Fruit fly (Drosophila melanogaster) whole organism, embryonic: ENCODE measurements around the gene CG31219.
A peak's percentile ranks its signal among the peaks of the same experiment; 100 is the strongest.

Experiments used
- B-H2 ChIP-seq: fragments of 200-800 bp; sonication (Bioruptor generic); optimal IDR thresholded peaks from 2 replicates; lab custom pipeline; 2018; ENCODE audit warnings: missing biosample characterization, mild to moderate bottlenecking, missing genetic modification characterization
- Bdp1 ChIP-seq: fragments of 200-800 bp; sonication (Bioruptor generic); optimal IDR thresholded peaks from 3 replicates; lab custom pipeline; 2016; ENCODE audit warnings: missing biosample characterization, missing genetic modification characterization
- Bteb2 ChIP-seq: fragments of 200-800 bp; sonication (Bioruptor generic); optimal IDR thresholded peaks from 2 replicates; lab custom pipeline; 2016; ENCODE audit warnings: missing biosample characterization, missing genetic modification characterization
- CG11093 ChIP-seq: fragments of 200-800 bp; sonication (Bioruptor generic); IDR thresholded peaks from 3 replicates; pipeline ENCODE4 v1.3.6; 2022; ENCODE audit warnings: missing biosample characterization, missing genetic modification characterization
- CG12391 ChIP-seq: fragments of 200-800 bp; sonication (Bioruptor generic); optimal IDR thresholded peaks from 3 replicates; lab custom pipeline; 2018; ENCODE audit warnings: missing biosample characterization, mild to moderate bottlenecking, missing genetic modification characterization, moderate library complexity
- CG12659 ChIP-seq: fragments of 200-800 bp; sonication (Bioruptor generic); optimal IDR thresholded peaks from 3 replicates; lab custom pipeline; 2017; ENCODE audit warnings: mild to moderate bottlenecking, missing biosample characterization, missing genetic modification reagents, missing genetic modification characterization
- CG13287 ChIP-seq: fragments of 200-800 bp; sonication (Bioruptor generic); IDR thresholded peaks from 2 replicates; pipeline ENCODE4 v1.3.6; 2022; ENCODE audit warnings: missing biosample characterization, missing genetic modification characterization; ENCODE audit not compliant: partially characterized antibody
- CG15601 ChIP-seq: fragments of 200-800 bp; sonication (Bioruptor generic); optimal IDR thresholded peaks from 3 replicates; lab custom pipeline; 2019; ENCODE audit warnings: missing biosample characterization, mild to moderate bottlenecking, missing genetic modification characterization, moderate library complexity
- CG17361 ChIP-seq: fragments of 200-800 bp; sonication (Bioruptor generic); IDR thresholded peaks from 3 replicates; pipeline ENCODE4 v1.3.6; 2022; ENCODE audit warnings: missing biosample characterization, missing genetic modification characterization
- CG17568 ChIP-seq: fragments of 200-800 bp; sonication (Bioruptor generic); optimal IDR thresholded peaks from 2 replicates; lab custom pipeline; 2018; ENCODE audit warnings: missing biosample characterization, mild to moderate bottlenecking, missing genetic modification characterization, moderate library complexity
- CG18619 ChIP-seq: fragments of 200-800 bp; sonication (Bioruptor generic); optimal IDR thresholded peaks from 3 replicates; lab custom pipeline; 2017; ENCODE audit warnings: missing biosample characterization, mild to moderate bottlenecking, missing genetic modification characterization
- CG32532 ChIP-seq: fragments of 200-800 bp; sonication (Bioruptor generic); IDR thresholded peaks from 2 replicates; pipeline ENCODE4 v1.3.6; 2022; ENCODE audit warnings: missing biosample characterization, missing genetic modification characterization
- CG6683 ChIP-seq: fragments of 200-800 bp; sonication (Bioruptor generic); optimal IDR thresholded peaks from 2 replicates; lab custom pipeline; 2017; ENCODE audit warnings: missing biosample characterization, mild to moderate bottlenecking, missing genetic modification characterization, missing genetic modification reagents
- CG7987 ChIP-seq: fragments of 200-800 bp; sonication (Bioruptor generic); optimal IDR thresholded peaks from 2 replicates; lab custom pipeline; 2018; ENCODE audit warnings: missing biosample characterization, mild to moderate bottlenecking, missing genetic modification characterization, moderate library complexity
- CG9932 ChIP-seq: fragments of 200-800 bp; sonication (Bioruptor generic); IDR thresholded peaks from 2 replicates; pipeline ENCODE4 v1.3.6; 2022; ENCODE audit warnings: missing biosample characterization, missing genetic modification characterization
- D19A ChIP-seq: fragments of 200-800 bp; optimal IDR thresholded peaks from 3 replicates; lab custom pipeline; 2019; ENCODE audit warnings: missing biosample characterization, mild to moderate bottlenecking, missing genetic modification characterization, moderate library complexity
- Dip2 ChIP-seq: fragments of 200-800 bp; sonication (Bioruptor generic); IDR thresholded peaks from 2 replicates; pipeline ENCODE4 v1.3.6; 2022; ENCODE audit warnings: missing biosample characterization, missing genetic modification characterization
- Doc3 ChIP-seq: fragments of 200-800 bp; sonication (Bioruptor generic); IDR thresholded peaks from 3 replicates; pipeline ENCODE4 v1.3.6; 2022; ENCODE audit warnings: missing biosample characterization, missing genetic modification characterization; ENCODE audit not compliant: partially characterized antibody
- Ets65A ChIP-seq: fragments of 200-800 bp; sonication (Bioruptor generic); peaks from one replicate; lab custom pipeline; 2016; ENCODE audit warnings: missing biosample characterization, missing genetic modification characterization
- Fer1 ChIP-seq: fragments of 200-800 bp; sonication (Bioruptor generic); optimal IDR thresholded peaks from 2 replicates; lab custom pipeline; 2017; ENCODE audit warnings: missing biosample characterization, mild to moderate bottlenecking, missing genetic modification characterization
- Hr39 ChIP-seq: fragments of >200 bp; optimal IDR thresholded peaks from 2 replicates; lab custom pipeline; 2017
- Hr78 ChIP-seq, 2 experiments: fragments of 200-800 bp in 1 of 2; fragments of >200 bp in 1 of 2; sonication (Bioruptor generic) in 1 of 2; optimal IDR thresholded peaks; 2 replicates each; lab custom pipeline; 2017 to 2019; ENCODE audit warnings: missing biosample characterization in 2 of 2, missing genetic modification characterization in 2 of 2, mild to moderate bottlenecking in 1 of 2, moderate library complexity in 1 of 2
- Lhr ChIP-seq: fragments of 200-800 bp; sonication (Bioruptor generic); optimal IDR thresholded peaks from 3 replicates; lab custom pipeline; 2017; ENCODE audit warnings: mild to moderate bottlenecking, missing biosample characterization, missing genetic modification reagents, missing genetic modification characterization
- Lim3 ChIP-seq: fragments of 200-800 bp; sonication (Bioruptor generic); IDR thresholded peaks from 2 replicates; pipeline ENCODE4 v1.3.6; 2022; ENCODE audit warnings: missing biosample characterization, missing genetic modification characterization
- Mrtf ChIP-seq: fragments of 200-800 bp; sonication (Bioruptor generic); IDR thresholded peaks from 3 replicates; pipeline ENCODE4 v1.3.6; 2022; ENCODE audit warnings: missing biosample characterization, missing genetic modification characterization
- Sox100B ChIP-seq: fragments of 200-800 bp; sonication (Bioruptor generic); optimal IDR thresholded peaks from 3 replicates; lab custom pipeline; 2018; ENCODE audit warnings: missing biosample characterization, mild to moderate bottlenecking, missing genetic modification characterization
- Tbp ChIP-seq: fragments of >200 bp; optimal IDR thresholded peaks from 2 replicates; lab custom pipeline; 2018; ENCODE audit warnings: missing biosample characterization, missing genetic modification characterization
- bab2 ChIP-seq: fragments of 200-800 bp; sonication (Bioruptor generic); optimal IDR thresholded peaks from 2 replicates; lab custom pipeline; 2016; ENCODE audit warnings: missing biosample characterization, missing genetic modification characterization
- bigmax ChIP-seq: fragments of 200-800 bp; sonication (Bioruptor generic); optimal IDR thresholded peaks from 2 replicates; lab custom pipeline; 2018; ENCODE audit warnings: missing biosample characterization, mild to moderate bottlenecking, missing genetic modification characterization
- cato ChIP-seq: fragments of 200-800 bp; sonication (Bioruptor generic); optimal IDR thresholded peaks from 2 replicates; lab custom pipeline; 2016; ENCODE audit warnings: missing biosample characterization, missing genetic modification characterization, borderline replicate concordance
- chm ChIP-seq: fragments of 200-800 bp; sonication (Bioruptor generic); IDR thresholded peaks from 2 replicates; pipeline ENCODE4 v1.3.6; 2022; ENCODE audit warnings: missing biosample characterization, missing genetic modification characterization
- dmrt11E ChIP-seq: fragments of 200-800 bp; sonication (Bioruptor generic); optimal IDR thresholded peaks from 3 replicates; lab custom pipeline; 2018; ENCODE audit warnings: missing biosample characterization, mild to moderate bottlenecking, missing genetic modification characterization, moderate library complexity
- en ChIP-seq: fragments of 200-800 bp; sonication (Bioruptor generic); optimal IDR thresholded peaks from 2 replicates; lab custom pipeline; 2016; ENCODE audit warnings: missing biosample characterization, missing genetic modification characterization
- ham ChIP-seq: fragments of 200-800 bp; sonication (Bioruptor generic); IDR thresholded peaks from 2 replicates; pipeline ENCODE4 v1.3.6; 2022; ENCODE audit warnings: missing biosample characterization, missing genetic modification characterization
- kni ChIP-seq: fragments of 200-800 bp; sonication (Bioruptor generic); optimal IDR thresholded peaks from 3 replicates; lab custom pipeline; 2017; ENCODE audit warnings: mild to moderate bottlenecking, missing biosample characterization, missing genetic modification reagents, missing genetic modification characterization
- otp ChIP-seq: fragments of 200-800 bp; sonication (Bioruptor generic); IDR thresholded peaks from 3 replicates; pipeline ENCODE4, ENCODE4 v1.3.6; 2022; ENCODE audit warnings: missing biosample characterization, missing genetic modification characterization
- pan ChIP-seq, 4 experiments: fragments of >200 bp in 3 of 4; fragments of 200-800 bp in 1 of 4; sonication (Bioruptor generic) in 1 of 4; optimal IDR thresholded peaks in 3 of 4; IDR thresholded peaks in 1 of 4; 2 replicates each; pipeline versions ENCODE4 v1.3.6 to Lab custom; 2017 to 2022; ENCODE audit warnings: missing biosample characterization in 2 of 4, missing genetic modification characterization in 2 of 4, mixed read lengths in 1 of 4
- pb ChIP-seq: fragments of 200-800 bp; sonication (Bioruptor generic); optimal IDR thresholded peaks from 3 replicates; lab custom pipeline; 2016; ENCODE audit warnings: missing biosample characterization, missing genetic modification characterization
- row ChIP-seq: fragments of 200-800 bp; sonication (Bioruptor generic); IDR thresholded peaks from 3 replicates; pipeline ENCODE4 v1.3.6; 2022; ENCODE audit warnings: missing biosample characterization, missing genetic modification characterization
- salm ChIP-seq: fragments of 200-800 bp; sonication (Bioruptor generic); optimal IDR thresholded peaks from 2 replicates; lab custom pipeline; 2018; ENCODE audit warnings: missing biosample characterization, mild to moderate bottlenecking, missing genetic modification characterization
- schlank ChIP-seq: fragments of 200-800 bp; sonication (Bioruptor generic); optimal IDR thresholded peaks from 2 replicates; lab custom pipeline; 2018; ENCODE audit warnings: missing biosample characterization, mild to moderate bottlenecking, missing genetic modification characterization
- sima ChIP-seq: fragments of 200-800 bp; sonication (Bioruptor generic); optimal IDR thresholded peaks from 2 replicates; lab custom pipeline; 2016; ENCODE audit warnings: missing biosample characterization, missing genetic modification characterization
- slou ChIP-seq: fragments of 200-800 bp; sonication (Bioruptor generic); optimal IDR thresholded peaks from 3 replicates; lab custom pipeline; 2016; ENCODE audit warnings: missing biosample characterization, missing genetic modification characterization
- slp2 ChIP-seq: fragments of 200-800 bp; sonication (Bioruptor generic); optimal IDR thresholded peaks from 2 replicates; lab custom pipeline; 2016; ENCODE audit warnings: missing biosample characterization, missing genetic modification characterization
- sna ChIP-seq: fragments of 200-800 bp; sonication (Bioruptor generic); IDR thresholded peaks from 2 replicates; pipeline ENCODE4 v1.3.6; 2022; ENCODE audit warnings: missing biosample characterization, missing genetic modification characterization; ENCODE audit not compliant: partially characterized antibody
- trem ChIP-seq: fragments of 200-800 bp; optimal IDR thresholded peaks from 3 replicates; lab custom pipeline; 2019; ENCODE audit warnings: missing biosample characterization, mild to moderate bottlenecking, missing genetic modification characterization, moderate library complexity
- trh ChIP-seq: fragments of 200-800 bp; sonication (Bioruptor generic); optimal IDR thresholded peaks from 2 replicates; lab custom pipeline; 2016; ENCODE audit warnings: missing biosample characterization, missing genetic modification characterization
- unc-4 ChIP-seq: fragments of 200-800 bp; sonication (Bioruptor generic); IDR thresholded peaks from 2 replicates; pipeline ENCODE4 v1.3.6; 2022; ENCODE audit warnings: missing biosample characterization, missing genetic modification characterization; ENCODE audit not compliant: partially characterized antibody
- wdn ChIP-seq: fragments of 200-800 bp; sonication (Bioruptor generic); IDR thresholded peaks from 2 replicates; pipeline ENCODE4 v1.3.6; 2022; ENCODE audit warnings: missing biosample characterization, missing genetic modification characterization
- wor ChIP-seq: fragments of 200-800 bp; sonication (Bioruptor generic); IDR thresholded peaks from 2 replicates; pipeline ENCODE4 v1.3.6; 2022; ENCODE audit warnings: missing biosample characterization, missing genetic modification characterization
- zfh2 ChIP-seq: fragments of 200-800 bp; sonication (Bioruptor generic); optimal IDR thresholded peaks from 2 replicates; lab custom pipeline; 2016; ENCODE audit warnings: missing biosample characterization, missing genetic modification characterization

The CG31219 gene

DNA sequence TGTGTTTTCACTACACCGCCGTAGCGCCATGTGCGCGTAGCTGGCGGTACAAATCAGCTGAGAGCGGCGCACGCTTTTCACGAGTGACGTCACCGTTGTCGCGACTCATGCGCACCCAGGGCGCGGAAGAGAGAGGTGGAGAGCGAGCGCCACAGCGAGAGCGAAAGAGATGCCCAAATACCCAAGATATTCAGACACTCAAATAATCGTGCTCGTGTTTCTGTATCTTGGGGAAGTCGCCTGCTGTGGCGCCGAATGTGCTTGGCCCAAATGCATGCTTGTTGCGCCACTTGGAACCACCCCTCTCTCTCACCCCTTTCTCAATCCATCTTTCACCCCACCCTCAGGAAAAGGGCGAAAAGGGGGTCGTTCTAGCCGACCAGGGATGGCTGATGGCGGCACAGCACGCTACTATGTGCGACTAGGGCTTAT is 18.1 kb upstream of the CG31219 start, which contains the start of gene CG6231 (continued):
- TF ChIP-seq Doc3 (peak; percentile 19; the same call in 1 of the 3 replicates), wor (GFP tag; lab: Robert Waterston, UW) (no peak), pan (optimal IDR thresholded peaks at IDR 0.05; lab: Kevin White, UChicago) (no peak), pan (GFP tag; optimal IDR thresholded peaks at IDR 0.05 in 1 of 2, IDR thresholded peaks at IDR 0.05 in 1 of 2) (no peak), Fer1 (GFP tag; lab: Kevin White, UChicago) (peak; percentile 30), CG13287 (GFP tag; lab: Robert Waterston, UW) (peak; percentile 62), CG12659 (GFP tag; lab: Kevin White, UChicago) (no peak), CG7987 (GFP tag; lab: Kevin White, UChicago) (no peak), Lim3 (GFP tag; lab: Robert Waterston, UW) (no peak), Sox100B (GFP tag; lab: Kevin White, UChicago) (no peak), Tbp (GFP tag; lab: Kevin White, UChicago) (no peak), sima (no peak), CG12391 (tag; lab: Kevin White, UChicago) (no peak), trem (no peak), otp (GFP tag; lab: Robert Waterston, UW) (no peak), trh (no peak), slou (GFP tag; lab: Kevin White, UChicago) (no peak), Hr78 (GFP tag; optimal IDR thresholded peaks at IDR 0.05; lab: Kevin White, UChicago) (no peak), CG17568 (GFP tag; lab: Kevin White, UChicago) (no peak), kni (no peak), CG32532 (GFP tag; lab: Robert Waterston, UW) (peak; percentile 27; the same call in 1 of the 2 replicates), CG17361 (GFP tag; lab: Robert Waterston, UW) (no peak), sna (peak; percentile 65), Lhr (no peak), B-H2 (GFP tag; lab: Kevin White, UChicago) (no peak), Hr39 (lab: Kevin White, UChicago) (no peak), Ets65A (GFP tag; lab: Kevin White, UChicago) (no peak), Mrtf (GFP tag; lab: Robert Waterston, UW) (no peak), ham (no peak), CG6683 (GFP tag; lab: Kevin White, UChicago) (no peak), CG18619 (GFP tag; lab: Kevin White, UChicago) (no peak), CG11093 (GFP tag; lab: Robert Waterston, UW) (no peak), bab2 (GFP tag; lab: Kevin White, UChicago) (no peak), dmrt11E (no peak), D19A (tag; lab: Kevin White, UChicago) (no peak), zfh2 (no peak), Bteb2 (GFP tag; lab: Kevin White, UChicago) (no peak), wdn (no peak), Dip2 (GFP tag; lab: Robert Waterston, UW) (no peak), Bdp1 (GFP tag; lab: Kevin White, UChicago) (no peak), row (GFP tag; lab: Robert Waterston, UW) (peak; percentile 33; the same call in 1 of the 3 replicates), schlank (no peak), CG15601 (no peak), cato (GFP tag; lab: Kevin White, UChicago) (no peak), unc-4 (GFP tag; lab: Robert Waterston, UW) (peak; percentile 48; the same call in 1 of the 2 replicates), chm (GFP tag; lab: Robert Waterston, UW) (no peak), CG9932 (GFP tag; lab: Robert Waterston, UW) (no peak), slp2 (no peak), salm (tag; lab: Kevin White, UChicago) (no peak), pb (GFP tag; lab: Kevin White, UChicago) (no peak), en (GFP tag; lab: Kevin White, UChicago) (no peak), bigmax (GFP tag; lab: Kevin White, UChicago) (no peak)
